Worm (Caenorhabditis elegans) whole organism, mixed stage, embryonic: ENCODE data around the gene Y75D11A.3.

Experiments
- bed-3 ChIP-seq: fragments of 200-800 bp; sonication (Bioruptor generic); optimal IDR thresholded peaks from 3 replicates; lab custom pipeline; 2018; ENCODE audit warnings: mild to moderate bottlenecking, missing genetic modification characterization, moderate library complexity, missing compliant biosample characterization
- ceh-43 ChIP-seq: fragments of 200-800 bp; sonication (Bioruptor generic); optimal IDR thresholded peaks from 2 replicates; lab custom pipeline; 2018; ENCODE audit warnings: mild to moderate bottlenecking, missing genetic modification characterization, moderate library complexity, missing compliant biosample characterization
- ces-1 ChIP-seq: fragments of 150-350 bp; optimal IDR thresholded peaks from 2 replicates; lab custom pipeline; 2014; ENCODE audit warnings: missing biosample characterization, missing genetic modification reagents, missing genetic modification characterization
- cnd-1 ChIP-seq: fragments of 200-800 bp; sonication (Bioruptor generic); optimal IDR thresholded peaks from 2 replicates; lab custom pipeline; 2018; ENCODE audit warnings: mild to moderate bottlenecking, missing genetic modification characterization, missing compliant biosample characterization
- drap-1 ChIP-seq: fragments of 200-800 bp; sonication (Bioruptor generic); optimal IDR thresholded peaks from 3 replicates; lab custom pipeline; 2018; ENCODE audit warnings: mild to moderate bottlenecking, missing genetic modification characterization, missing compliant biosample characterization
- nhr-237 ChIP-seq: fragments of 150-350 bp; optimal IDR thresholded peaks from 2 replicates; lab custom pipeline; 2014; ENCODE audit warnings: missing biosample characterization, missing genetic modification characterization
- nhr-76 ChIP-seq: sonication (generic microtip); optimal IDR thresholded peaks from 2 replicates; lab custom pipeline; 2017; ENCODE audit warnings: missing biosample characterization, missing genetic modification characterization
- zip-8 ChIP-seq: fragments of 150-350 bp; optimal IDR thresholded peaks from 2 replicates; lab custom pipeline; 2014; ENCODE audit warnings: missing biosample characterization, missing genetic modification characterization

- TF ChIP-seq nhr-76 (tag; lab: Kevin White, UChicago) (no peak), drap-1 (GFP tag; lab: Kevin White, UChicago) (no peak), cnd-1 (tag; lab: Kevin White, UChicago) (no peak), zip-8 (tag; lab: Kevin White, UChicago) (no peak), nhr-237 (tag; lab: Kevin White, UChicago) (no peak), bed-3 (GFP tag; lab: Kevin White, UChicago) (no peak), ceh-43 (GFP tag; lab: Kevin White, UChicago) (no peak), ces-1 (GFP tag; lab: Kevin White, UChicago) (no peak)
Observed at ce11 chrX:1791095-1791494, 45.1 kb upstream of the Y75D11A.3 start.
